Fruit fly (Drosophila melanogaster): ENCODE results near the gene CG8043.

Gene CG8043

DNA sequence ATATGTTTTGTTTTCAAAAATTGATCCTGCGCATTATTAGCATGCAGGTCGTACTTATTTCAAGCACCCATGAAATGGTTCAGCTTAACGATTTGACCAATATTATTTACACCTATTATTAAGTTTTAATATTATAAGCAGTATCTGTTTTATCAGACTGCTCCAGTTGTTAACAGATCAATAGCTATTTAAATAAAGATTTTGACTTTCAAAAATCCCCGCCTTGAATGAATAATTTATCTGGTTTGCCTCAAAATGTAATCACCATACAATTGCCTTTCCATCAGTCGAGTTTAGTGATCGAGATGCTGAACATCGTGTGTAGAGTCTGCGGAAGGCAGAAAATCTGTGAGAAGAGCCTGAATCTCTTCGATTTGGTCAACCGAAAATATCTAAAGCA lies 48.5 kb downstream of the CG8043 start, which contains the start of gene ouib:
Gene ouib, plus strand, starts transcription at position 301 of the 400 bp plus-strand sequence.
- no peak for TF ChIP-seq noc (tag; optimal IDR thresholded peaks at IDR 0.05)

DNA sequence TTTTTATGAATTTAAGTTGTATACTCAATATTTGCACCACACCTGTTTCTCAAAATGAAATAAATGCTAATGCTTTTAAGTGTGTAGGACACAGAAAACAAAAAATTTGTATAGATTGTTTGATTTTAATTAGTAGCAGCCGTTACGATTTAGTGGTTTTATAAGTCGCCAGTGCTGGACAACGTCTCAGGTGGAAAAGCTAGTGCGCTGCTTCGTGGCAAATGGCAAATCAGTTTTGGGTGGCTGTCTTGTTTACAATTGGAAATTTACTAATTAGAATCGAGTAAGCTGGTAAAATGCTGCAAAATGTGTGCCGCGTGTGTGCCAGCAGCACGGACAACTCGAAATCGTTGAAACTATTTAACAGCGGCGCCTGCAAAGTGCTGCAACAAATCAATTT lies 49.9 kb downstream of the CG8043 start, which contains the start of gene CG8159:
Gene CG8159, plus strand, starts transcription at position 223 of the 400 bp plus-strand sequence.
- no peak for TF ChIP-seq noc (tag; optimal IDR thresholded peaks at IDR 0.05)
